Fruit fly (Drosophila melanogaster): ENCODE data around the gene CG14892.

DNA sequence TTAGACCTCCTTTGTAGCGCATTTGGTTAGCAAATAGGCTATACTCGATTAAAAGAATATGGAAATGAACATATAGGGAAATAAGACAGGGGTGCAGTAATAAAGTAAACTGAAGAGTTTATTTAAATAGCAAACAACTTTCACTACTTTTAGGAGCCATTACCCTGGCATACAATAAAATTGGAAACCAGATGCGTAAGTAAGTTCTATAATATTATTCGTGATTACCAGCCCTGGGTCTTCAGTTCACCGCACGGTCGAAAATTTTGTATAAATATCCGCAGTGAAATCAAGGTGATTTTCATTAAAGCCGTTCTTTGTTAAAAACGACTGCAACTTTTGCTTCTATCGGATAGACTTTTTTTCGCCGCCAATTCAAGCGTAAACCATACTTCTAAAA, 20.8 kb downstream of the CG14892 start, which contains the start of gene CG17562:
- no peak for TF ChIP-seq Sin3A (optimal IDR thresholded peaks at IDR 0.05)
- TF ChIP-seq Gug (GFP tag; IDR thresholded peaks at IDR 0.05) = no peak
- no peak for TF ChIP-seq CG6175 (GFP tag; IDR thresholded peaks at IDR 0.05)
- no peak for TF ChIP-seq ac (GFP tag; optimal IDR thresholded peaks at IDR 0.05)
- TF ChIP-seq hth (optimal IDR thresholded peaks at IDR 0.05) = no peak
- TF ChIP-seq unpg (GFP tag; optimal IDR thresholded peaks at IDR 0.05) = no peak
- no peak for TF ChIP-seq CG15479 (GFP tag; optimal IDR thresholded peaks at IDR 0.05)
- TF ChIP-seq gce (GFP tag; IDR thresholded peaks at IDR 0.05) = no peak
- TF ChIP-seq Rfx (GFP tag; IDR thresholded peaks at IDR 0.05) = no peak
- no peak for TF ChIP-seq CG6272 (GFP tag; IDR thresholded peaks at IDR 0.05)
- no peak for TF ChIP-seq ash1 (GFP tag; optimal IDR thresholded peaks at IDR 0.05)
- TF ChIP-seq CG2678 (tag; optimal IDR thresholded peaks at IDR 0.05) = no peak
- no peak for TF ChIP-seq CTCF (GFP tag; optimal IDR thresholded peaks at IDR 0.05)
